Worm (Caenorhabditis elegans): ENCODE measurements around the gene C16C8.21.
"Not testable (repeated sequence)": the region's sequence is repeated elsewhere in the genome, so short reads cannot be mapped to it uniquely, and the experiment has no call there.

The C16C8.21 gene

DNA sequence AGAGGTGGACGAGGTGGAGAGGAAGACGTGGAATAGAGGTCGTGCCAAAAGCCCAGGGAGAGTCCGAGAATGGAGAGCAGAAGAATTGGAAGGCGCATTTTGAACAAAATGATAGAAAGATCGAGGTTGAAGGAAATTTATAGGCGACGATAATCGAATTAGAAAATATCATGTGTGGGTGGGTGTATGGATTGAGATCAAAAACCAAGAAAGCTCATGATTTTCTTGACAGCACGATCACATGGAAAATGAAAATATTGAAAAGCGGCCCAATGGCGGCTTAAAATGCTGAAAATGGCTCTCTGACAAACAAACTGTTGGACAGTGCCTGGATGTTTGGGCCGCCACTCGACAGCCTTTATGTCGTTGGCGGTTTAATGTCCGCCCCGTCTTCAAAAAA, 15.1 kb downstream of the C16C8.21 start, which contains the start of gene C16C8.9:
Gene C16C8.9, minus strand, starts transcription at position 101 of the 400 bp plus-strand sequence.
- TF ChIP-seq dmd-4 (tag; optimal IDR thresholded peaks at IDR 0.05) (no peak), ztf-1 (GFP tag; conservative IDR thresholded peaks at IDR 0.05) (no peak), alr-1 (tag; optimal IDR thresholded peaks at IDR 0.05) (no peak), unc-39 (tag; optimal IDR thresholded peaks at IDR 0.05) (no peak), unc-62 (GFP tag; optimal IDR thresholded peaks at IDR 0.05) (no peak), mab-5 (tag; optimal IDR thresholded peaks at IDR 0.05) (no peak), C34F6.9 (tag; optimal IDR thresholded peaks at IDR 0.05) (no peak), lin-13 (GFP tag; optimal IDR thresholded peaks at IDR 0.05) (no peak), nhr-237 (tag; optimal IDR thresholded peaks at IDR 0.05) (no peak), sma-3 (GFP tag; optimal IDR thresholded peaks at IDR 0.05) (no peak), mdl-1 (tag; optimal IDR thresholded peaks at IDR 0.05) (no peak), nhr-11 (tag; optimal IDR thresholded peaks at IDR 0.05) (no peak), ama-1 (optimal IDR thresholded peaks at IDR 0.05) (no peak), gmeb-1 (tag; optimal IDR thresholded peaks at IDR 0.05) (no peak)

DNA sequence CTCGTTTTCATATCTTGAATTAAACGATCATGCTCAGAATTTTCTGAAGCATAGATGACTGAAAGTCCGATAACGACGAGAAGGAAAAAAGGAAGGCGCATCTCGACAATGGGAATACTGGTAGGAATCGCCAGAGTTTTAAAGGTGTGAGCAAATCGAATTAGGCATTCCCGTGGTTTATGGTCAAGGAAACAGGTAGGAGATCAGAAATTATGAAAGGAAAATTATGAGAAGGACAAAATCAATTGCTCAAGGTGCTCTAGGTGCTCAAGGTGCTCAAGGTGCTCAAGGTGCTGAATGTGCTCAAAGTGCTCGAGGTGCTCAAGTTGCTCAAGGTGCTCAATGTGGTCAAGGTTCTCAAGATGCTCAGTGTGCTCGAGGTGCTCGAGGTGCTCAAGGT, 16.6 kb downstream of the C16C8.21 start, which contains the start of gene C16C8.10:
Gene C16C8.10, minus strand, starts transcription at position 101 of the 400 bp plus-strand sequence.
- TF ChIP-seq nhr-23 (tag; optimal IDR thresholded peaks at IDR 0.05); R02D3.7 (tag; optimal IDR thresholded peaks at IDR 0.05); sma-9 (GFP tag; optimal IDR thresholded peaks at IDR 0.05); sma-9 (tag; optimal IDR thresholded peaks at IDR 0.05): not testable (repeated sequence)

DNA sequence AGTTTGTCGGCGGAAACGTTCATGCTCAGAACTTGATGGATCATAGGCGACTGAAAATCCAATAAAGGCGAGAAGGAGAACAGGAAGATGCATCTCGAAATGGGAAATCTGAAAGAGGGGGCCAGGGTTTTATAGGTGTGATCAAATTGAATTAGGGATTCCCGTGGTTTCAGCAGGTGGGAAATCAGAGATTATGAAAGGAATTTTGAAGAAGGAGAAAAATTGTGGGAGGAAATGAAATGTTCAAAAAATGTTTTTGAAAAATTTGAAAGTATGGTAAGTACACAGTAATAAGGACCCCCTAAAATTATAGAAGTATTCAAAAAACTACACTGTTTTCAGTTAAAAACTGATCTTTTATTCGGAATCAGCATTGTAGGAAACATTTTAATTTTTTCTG, 22.5 kb downstream of the C16C8.21 start, which contains the start of gene Y49F6B.20:
Gene Y49F6B.20, minus strand, starts transcription at position 101 of the 400 bp plus-strand sequence.
- TF ChIP-seq lin-11 (tag; optimal IDR thresholded peaks at IDR 0.05) = no peak
- TF ChIP-seq ZK546.5 (tag; optimal IDR thresholded peaks at IDR 0.05) = no peak
- TF ChIP-seq nhr-6 (tag; optimal IDR thresholded peaks at IDR 0.05) = no peak
- no peak for TF ChIP-seq mab-5 (tag; optimal IDR thresholded peaks at IDR 0.05)
- no peak for TF ChIP-seq elt-3 (tag; optimal IDR thresholded peaks at IDR 0.05)
- no peak for TF ChIP-seq nhr-25 (tag; optimal IDR thresholded peaks at IDR 0.05)
- no peak for TF ChIP-seq nhr-77 (tag; optimal IDR thresholded peaks at IDR 0.05)
- TF ChIP-seq blmp-1 (tag; optimal IDR thresholded peaks at IDR 0.05; ENCODE audit: insufficient read depth) = no peak
- TF ChIP-seq ztf-1 (GFP tag; conservative IDR thresholded peaks at IDR 0.05) = no peak
- no peak for TF ChIP-seq elt-1 (tag; optimal IDR thresholded peaks at IDR 0.05)
- TF ChIP-seq ama-1 (optimal IDR thresholded peaks at IDR 0.05) = no peak
- TF ChIP-seq Y55F3AM.14 (GFP tag; optimal IDR thresholded peaks at IDR 0.05) = no peak
- no peak for TF ChIP-seq mbf-1 (tag; optimal IDR thresholded peaks at IDR 0.05)
- no peak for TF ChIP-seq fos-1 (tag; optimal IDR thresholded peaks at IDR 0.05)
- no peak for TF ChIP-seq ceh-16 (tag; optimal IDR thresholded peaks at IDR 0.05)
- no peak for TF ChIP-seq ztf-4 (tag; optimal IDR thresholded peaks at IDR 0.05)
- no peak for TF ChIP-seq zag-1 (tag; optimal IDR thresholded peaks at IDR 0.05)
- no peak for TF ChIP-seq mdl-1 (tag; optimal IDR thresholded peaks at IDR 0.05)
- no peak for TF ChIP-seq ceh-82 (tag; optimal IDR thresholded peaks at IDR 0.05)

DNA sequence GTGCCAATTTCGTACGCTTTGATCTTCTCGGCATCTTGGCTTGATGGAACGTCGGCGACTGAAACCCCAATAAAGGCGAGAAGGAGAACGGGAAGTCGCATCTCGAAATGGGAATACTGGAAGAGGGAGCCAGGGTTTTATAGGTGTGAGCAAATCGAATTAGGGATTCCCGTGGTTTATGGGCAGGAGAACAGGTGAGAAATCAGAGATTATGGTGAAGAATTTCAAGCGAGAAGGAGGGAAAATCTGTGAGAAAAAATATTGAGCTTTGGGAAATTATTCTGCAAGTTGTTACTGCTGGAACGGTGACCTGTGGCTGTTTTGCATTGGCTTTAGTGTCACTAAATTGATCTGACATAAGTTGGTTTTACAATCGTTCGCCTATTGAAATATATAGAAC, 23.6 kb downstream of the C16C8.21 start, which contains the start of gene Y49F6B.13:
Gene Y49F6B.13, minus strand, starts transcription at position 101 of the 400 bp plus-strand sequence.
- TF ChIP-seq nhr-129 (tag; optimal IDR thresholded peaks at IDR 0.05) (no peak), nhr-11 (tag; optimal IDR thresholded peaks at IDR 0.05) (no peak), ztf-1 (GFP tag; conservative IDR thresholded peaks at IDR 0.05) (no peak), F13H6.1 (tag; optimal IDR thresholded peaks at IDR 0.05) (no peak)

DNA sequence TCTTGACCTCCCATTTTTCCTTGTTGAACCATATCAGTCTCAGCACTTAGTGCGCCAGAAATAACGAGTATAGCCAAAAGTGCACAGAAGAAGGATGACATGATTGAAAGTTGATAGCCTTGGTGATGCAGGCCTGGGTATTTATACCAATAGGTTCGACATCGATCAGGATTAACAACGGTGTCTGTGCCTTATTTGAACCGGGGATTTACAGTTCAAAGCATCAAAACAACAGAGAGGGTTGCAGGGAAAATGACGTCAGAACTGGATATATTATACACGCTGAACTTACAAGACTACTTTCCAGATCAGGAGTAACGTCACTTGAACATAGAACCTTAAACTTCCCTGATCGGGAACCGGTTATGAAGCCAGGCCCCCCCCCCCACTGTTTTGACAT, 24.3 kb downstream of the C16C8.21 start, which contains the start of gene Y49F6B.12:
Gene Y49F6B.12, minus strand, starts transcription at position 101 of the 400 bp plus-strand sequence.
- no peak for TF ChIP-seq lsy-2 (tag; optimal IDR thresholded peaks at IDR 0.05)
- TF ChIP-seq unc-55 (GFP tag; optimal IDR thresholded peaks at IDR 0.05) = no peak
- TF ChIP-seq egl-27 (tag; optimal IDR thresholded peaks at IDR 0.05) = no peak
- no peak for TF ChIP-seq snpc-4 (tag; optimal IDR thresholded peaks at IDR 0.05)
- no peak for TF ChIP-seq ceh-16 (tag; optimal IDR thresholded peaks at IDR 0.05)
- no peak for TF ChIP-seq unc-39 (tag; optimal IDR thresholded peaks at IDR 0.05)
- TF ChIP-seq ama-1 (optimal IDR thresholded peaks at IDR 0.05) = no peak
- TF ChIP-seq elt-1 (tag; optimal IDR thresholded peaks at IDR 0.05) = no peak
- TF ChIP-seq ZK546.5 (tag; optimal IDR thresholded peaks at IDR 0.05) = no peak
- TF ChIP-seq ztf-1 (GFP tag; conservative IDR thresholded peaks at IDR 0.05) = no peak
- TF ChIP-seq mbf-1 (tag; optimal IDR thresholded peaks at IDR 0.05) = no peak
- TF ChIP-seq nhr-129 (tag; optimal IDR thresholded peaks at IDR 0.05) = no peak
- TF ChIP-seq nhr-23 (tag; optimal IDR thresholded peaks at IDR 0.05) = no peak
